Worm (Caenorhabditis elegans) whole organism, late embryonic: ENCODE data around the gene F13H8.8.

Experiments used
- ceh-24 ChIP-seq: sonication (generic microtip); optimal IDR thresholded peaks from 2 replicates; lab custom pipeline; 2016; ENCODE audit warnings: mild to moderate bottlenecking, missing genetic modification characterization, missing compliant biosample characterization
- fkh-6 ChIP-seq: sonication (generic microtip); optimal IDR thresholded peaks from 2 replicates; lab custom pipeline; 2016; ENCODE audit warnings: missing genetic modification characterization, missing compliant biosample characterization
- hlh-30 ChIP-seq: sonication (generic microtip); optimal IDR thresholded peaks from 2 replicates; lab custom pipeline; 2017; ENCODE audit warnings: antibody characterized with exemption, missing genetic modification characterization, missing compliant biosample characterization; ENCODE audit not compliant: insufficient read depth
- pqm-1 ChIP-seq: sonication (generic microtip); optimal IDR thresholded peaks from 2 replicates; lab custom pipeline; 2016; ENCODE audit warnings: missing genetic modification characterization, missing compliant biosample characterization
- rnt-1 ChIP-seq: sonication (generic microtip); optimal IDR thresholded peaks from 2 replicates; lab custom pipeline; 2016; ENCODE audit warnings: missing genetic modification characterization, missing compliant biosample characterization
- ztf-16 ChIP-seq: sonication (generic microtip); optimal IDR thresholded peaks from 2 replicates; lab custom pipeline; 2017; ENCODE audit warnings: missing genetic modification characterization, missing compliant biosample characterization

- no peak for TF ChIP-seq rnt-1 (tag; lab: Kevin White, UChicago)
- no peak for TF ChIP-seq fkh-6 (tag; lab: Kevin White, UChicago)
- no peak for TF ChIP-seq pqm-1 (tag; lab: Kevin White, UChicago)
- no peak for TF ChIP-seq ceh-24
- TF ChIP-seq ztf-16 (tag; lab: Kevin White, UChicago), result no peak
- TF ChIP-seq hlh-30 (tag; lab: Kevin White, UChicago), result no peak
Observed at ce11 chrII:6219346-6219745, 48.5 kb downstream of the F13H8.8 start, which contains the start of gene mks-2.
